Fruit fly (Drosophila melanogaster) whole organism, embryonic: Measurements from ENCODE around the gene CG13482.

Experiments used
- Awh ChIP-seq: fragments of 200-800 bp; sonication (Bioruptor generic); IDR thresholded peaks from 2 replicates; pipeline ENCODE4, ENCODE4 v1.3.6; 2022; ENCODE audit warnings: missing biosample characterization, missing genetic modification characterization
- Bgb ChIP-seq: fragments of 200-800 bp; sonication (Bioruptor generic); IDR thresholded peaks from 2 replicates; pipeline ENCODE4 v1.3.6; 2022; ENCODE audit warnings: missing biosample characterization, missing genetic modification characterization; ENCODE audit not compliant: partially characterized antibody
- CG14667 ChIP-seq: fragments of 200-800 bp; sonication (Bioruptor generic); IDR thresholded peaks from 2 replicates; pipeline ENCODE4 v1.3.6; 2022; ENCODE audit warnings: missing biosample characterization, missing genetic modification characterization
- CG15269 ChIP-seq: fragments of 200-800 bp; sonication (Bioruptor generic); optimal IDR thresholded peaks from 2 replicates; lab custom pipeline; 2018; ENCODE audit warnings: missing biosample characterization, mild to moderate bottlenecking, missing genetic modification characterization, moderate library complexity
- CG1529 ChIP-seq: fragments of 200-800 bp; sonication (Bioruptor generic); optimal IDR thresholded peaks from 3 replicates; lab custom pipeline; 2018; ENCODE audit warnings: missing biosample characterization, missing genetic modification characterization
- CG16863 ChIP-seq: fragments of 200-800 bp; sonication (Bioruptor generic); optimal IDR thresholded peaks from 3 replicates; lab custom pipeline; 2016; ENCODE audit warnings: missing biosample characterization, missing genetic modification characterization
- CG18764 ChIP-seq: fragments of 200-800 bp; sonication (Bioruptor generic); optimal IDR thresholded peaks from 3 replicates; lab custom pipeline; 2016; ENCODE audit warnings: missing biosample characterization, missing genetic modification characterization
- CG30431 ChIP-seq: fragments of 200-800 bp; sonication (Bioruptor generic); optimal IDR thresholded peaks from 2 replicates; lab custom pipeline; 2017; ENCODE audit warnings: missing biosample characterization, missing genetic modification characterization
- CG3407 ChIP-seq: fragments of 200-800 bp; sonication (Bioruptor generic); optimal IDR thresholded peaks from 2 replicates; lab custom pipeline; 2018; ENCODE audit warnings: missing biosample characterization, mild to moderate bottlenecking, missing genetic modification characterization
- CG3995 ChIP-seq: fragments of 200-800 bp; sonication (Bioruptor generic); optimal IDR thresholded peaks from 3 replicates; lab custom pipeline; 2016; ENCODE audit warnings: missing biosample characterization, missing genetic modification characterization
- CG4404 ChIP-seq: fragments of 200-800 bp; sonication (Bioruptor generic); IDR thresholded peaks from 2 replicates; pipeline ENCODE4 v1.3.6; 2022; ENCODE audit warnings: missing biosample characterization, missing genetic modification characterization
- CG5180 ChIP-seq: fragments of 200-800 bp; sonication (Bioruptor generic); optimal IDR thresholded peaks from 3 replicates; lab custom pipeline; 2017; ENCODE audit warnings: missing biosample characterization, missing genetic modification characterization, mild to moderate bottlenecking, moderate library complexity, missing genetic modification reagents
- CG9609 ChIP-seq: fragments of 200-800 bp; sonication (Bioruptor generic); optimal IDR thresholded peaks from 3 replicates; lab custom pipeline; 2016; ENCODE audit warnings: missing biosample characterization, missing genetic modification characterization
- Dp ChIP-seq: fragments of 200-800 bp; sonication (Bioruptor generic); optimal IDR thresholded peaks from 2 replicates; lab custom pipeline; 2018; ENCODE audit warnings: missing biosample characterization, mild to moderate bottlenecking, missing genetic modification characterization, moderate library complexity
- Eip74EF ChIP-seq, 2 experiments: fragments of 200-800 bp in 1 of 2; fragments of >200 bp in 1 of 2; sonication (Bioruptor generic) in 1 of 2; optimal IDR thresholded peaks; 2 replicates each; lab custom pipeline; 2017 to 2019; ENCODE audit warnings: missing biosample characterization in 2 of 2, missing genetic modification characterization in 2 of 2, mild to moderate bottlenecking in 1 of 2, moderate library complexity in 1 of 2
- Elba2 ChIP-seq: fragments of 200-800 bp; sonication (Bioruptor generic); optimal IDR thresholded peaks from 3 replicates; lab custom pipeline; 2016; ENCODE audit warnings: missing biosample characterization, missing genetic modification characterization
- HHEX ChIP-seq: fragments of 200-800 bp; sonication (Bioruptor generic); optimal IDR thresholded peaks from 3 replicates; lab custom pipeline; 2017; ENCODE audit warnings: missing biosample characterization, mild to moderate bottlenecking, missing genetic modification characterization, missing genetic modification reagents
- Hey ChIP-seq: fragments of 200-800 bp; sonication (Bioruptor generic); optimal IDR thresholded peaks from 3 replicates; lab custom pipeline; 2018; ENCODE audit warnings: missing biosample characterization, mild to moderate bottlenecking, missing genetic modification characterization
- Kr ChIP-seq: fragments of 200-800 bp; sonication (Bioruptor generic); optimal IDR thresholded peaks from 2 replicates; lab custom pipeline; 2017; ENCODE audit warnings: missing biosample characterization, mild to moderate bottlenecking, missing genetic modification characterization
- Mad ChIP-seq: fragments of 200-800 bp; sonication (Bioruptor generic); optimal IDR thresholded peaks from 2 replicates; lab custom pipeline; 2016; ENCODE audit warnings: missing biosample characterization, missing genetic modification characterization
- Myb ChIP-seq: fragments of 200-800 bp; sonication (Bioruptor generic); optimal IDR thresholded peaks from 2 replicates; lab custom pipeline; 2016; ENCODE audit warnings: missing biosample characterization, missing genetic modification characterization
- Oaz ChIP-seq: fragments of 200-800 bp; sonication (Bioruptor generic); IDR thresholded peaks from 2 replicates; pipeline ENCODE4 v1.3.6; 2022; ENCODE audit warnings: missing biosample characterization, missing genetic modification characterization
- Scr ChIP-seq: fragments of 200-800 bp; sonication (Bioruptor generic); IDR thresholded peaks from 2 replicates; pipeline ENCODE4 v1.3.6; 2022; ENCODE audit warnings: missing biosample characterization, missing genetic modification characterization; ENCODE audit not compliant: partially characterized antibody
- Sox100B ChIP-seq: fragments of 200-800 bp; sonication (Bioruptor generic); optimal IDR thresholded peaks from 3 replicates; lab custom pipeline; 2018; ENCODE audit warnings: missing biosample characterization, mild to moderate bottlenecking, missing genetic modification characterization
- Spps ChIP-seq: fragments of 200-800 bp; sonication (Bioruptor generic); optimal IDR thresholded peaks from 2 replicates; lab custom pipeline; 2018; ENCODE audit warnings: missing biosample characterization, mild to moderate bottlenecking, missing genetic modification characterization
- Taf1 ChIP-seq: fragments of 200-800 bp; sonication (Bioruptor generic); IDR thresholded peaks from 2 replicates; pipeline ENCODE4 v1.3.6; 2022; ENCODE audit warnings: missing biosample characterization, missing genetic modification characterization
- Vsx1 ChIP-seq: fragments of 200-800 bp; sonication (Bioruptor generic); optimal IDR thresholded peaks from 2 replicates; lab custom pipeline; 2017; ENCODE audit warnings: missing biosample characterization, mild to moderate bottlenecking, missing genetic modification characterization, missing genetic modification reagents
- abd-A ChIP-seq: fragments of 200-800 bp; sonication (Bioruptor generic); optimal IDR thresholded peaks from 3 replicates; lab custom pipeline; 2019; ENCODE audit warnings: missing biosample characterization, mild to moderate bottlenecking, missing genetic modification characterization, moderate library complexity
- ara ChIP-seq: fragments of 200-800 bp; sonication (Bioruptor generic); IDR thresholded peaks from 2 replicates; pipeline ENCODE4 v1.3.6; 2022; ENCODE audit warnings: missing biosample characterization, missing genetic modification characterization
- ash1 ChIP-seq: fragments of 200-800 bp; sonication (Bioruptor generic); optimal IDR thresholded peaks from 2 replicates; lab custom pipeline; 2018; ENCODE audit warnings: missing biosample characterization, mild to moderate bottlenecking, missing genetic modification characterization
- bab2 ChIP-seq: fragments of 200-800 bp; sonication (Bioruptor generic); optimal IDR thresholded peaks from 2 replicates; lab custom pipeline; 2016; ENCODE audit warnings: missing biosample characterization, missing genetic modification characterization
- cato ChIP-seq: fragments of 200-800 bp; sonication (Bioruptor generic); optimal IDR thresholded peaks from 2 replicates; lab custom pipeline; 2016; ENCODE audit warnings: missing biosample characterization, missing genetic modification characterization, borderline replicate concordance
- ewg ChIP-seq: fragments of 200-800 bp; sonication (Bioruptor generic); optimal IDR thresholded peaks from 3 replicates; lab custom pipeline; 2017; ENCODE audit warnings: mild to moderate bottlenecking, missing biosample characterization, missing genetic modification reagents, missing genetic modification characterization
- gce ChIP-seq: fragments of 200-800 bp; sonication (Bioruptor generic); IDR thresholded peaks from 3 replicates; pipeline ENCODE4 v1.3.6; 2022; ENCODE audit warnings: missing biosample characterization, missing genetic modification characterization
- gsb ChIP-seq: fragments of 200-800 bp; sonication (Bioruptor generic); IDR thresholded peaks from 2 replicates; pipeline ENCODE4 v1.3.6; 2022; ENCODE audit warnings: missing biosample characterization, missing genetic modification characterization
- hb ChIP-seq: fragments of 200-800 bp; sonication (Bioruptor generic); IDR thresholded peaks from 3 replicates; pipeline ENCODE4 v1.3.6; 2022; ENCODE audit warnings: missing biosample characterization, missing genetic modification characterization; ENCODE audit not compliant: partially characterized antibody
- hkb ChIP-seq, 2 experiments: fragments of 200-800 bp in 1 of 2; fragments of >200 bp in 1 of 2; sonication (Bioruptor generic) in 1 of 2; IDR thresholded peaks in 1 of 2; optimal IDR thresholded peaks in 1 of 2; 2 replicates each; pipeline versions ENCODE4 v1.3.6 to Lab custom; 2017 to 2022; ENCODE audit warnings: missing biosample characterization in 1 of 2, missing genetic modification characterization in 1 of 2
- lilli ChIP-seq: fragments of 200-800 bp; sonication (Bioruptor generic); optimal IDR thresholded peaks from 3 replicates; lab custom pipeline; 2016; ENCODE audit warnings: missing biosample characterization, missing genetic modification characterization
- mam ChIP-seq: fragments of 200-800 bp; sonication (Bioruptor generic); optimal IDR thresholded peaks from 3 replicates; lab custom pipeline; 2016; ENCODE audit warnings: missing biosample characterization, missing genetic modification characterization
- mirr ChIP-seq: fragments of 200-800 bp; sonication (Bioruptor generic); optimal IDR thresholded peaks from 3 replicates; lab custom pipeline; 2018; ENCODE audit warnings: missing biosample characterization, mild to moderate bottlenecking, missing genetic modification characterization
- pros ChIP-seq: fragments of 200-800 bp; sonication (Bioruptor generic); optimal IDR thresholded peaks from 3 replicates; lab custom pipeline; 2019; ENCODE audit warnings: missing biosample characterization, mild to moderate bottlenecking, missing genetic modification characterization, moderate library complexity
- pum ChIP-seq: fragments of 200-800 bp; sonication (Bioruptor generic); optimal IDR thresholded peaks from 2 replicates; lab custom pipeline; 2016; ENCODE audit warnings: missing biosample characterization, missing genetic modification characterization
- sens-2 ChIP-seq: fragments of 200-800 bp; sonication (Bioruptor generic); IDR thresholded peaks from 2 replicates; pipeline ENCODE4 v1.3.6; 2022; ENCODE audit warnings: missing biosample characterization, missing genetic modification characterization
- shn ChIP-seq: fragments of 200-800 bp; sonication (Bioruptor generic); optimal IDR thresholded peaks from 3 replicates; lab custom pipeline; 2016; ENCODE audit warnings: missing biosample characterization, missing genetic modification characterization
- sug ChIP-seq: fragments of 200-800 bp; optimal IDR thresholded peaks from 2 replicates; lab custom pipeline; 2019; ENCODE audit warnings: missing biosample characterization, mild to moderate bottlenecking, missing genetic modification characterization, moderate library complexity
- wdn ChIP-seq: fragments of 200-800 bp; sonication (Bioruptor generic); IDR thresholded peaks from 2 replicates; pipeline ENCODE4 v1.3.6; 2022; ENCODE audit warnings: missing biosample characterization, missing genetic modification characterization
- zen ChIP-seq: fragments of 200-800 bp; sonication (Bioruptor generic); optimal IDR thresholded peaks from 3 replicates; lab custom pipeline; 2018; ENCODE audit warnings: missing biosample characterization, mild to moderate bottlenecking, missing genetic modification characterization, moderate library complexity

CG13482 gene

DNA sequence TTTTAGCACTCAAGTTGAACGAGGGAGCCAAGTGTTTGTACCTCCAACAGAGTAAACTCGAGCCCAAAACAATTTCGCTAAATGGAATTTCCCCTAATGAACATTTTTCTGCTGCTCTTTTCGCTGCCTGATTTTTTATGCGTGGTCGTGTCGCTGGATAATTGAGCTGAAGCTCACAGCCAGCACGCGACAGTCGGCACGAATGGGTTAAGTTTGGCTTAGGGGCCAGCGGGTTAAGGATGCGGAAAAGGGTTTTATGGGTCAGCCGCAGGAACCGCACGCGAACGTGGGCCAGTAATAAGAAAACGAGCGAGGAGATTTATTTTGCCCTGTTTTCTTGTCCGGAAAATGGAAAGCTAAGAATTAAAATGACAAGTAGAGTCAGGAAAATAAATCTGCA is 29.8 kb downstream of the CG13482 start:
- TF ChIP-seq ara (GFP tag; lab: Robert Waterston, UW) (0 out of 2 replicates have a peak, but pooled peaks have one; percentile 7), CG14667 (GFP tag; lab: Robert Waterston, UW) (no peak), wdn (GFP tag; lab: Robert Waterston, UW) (no peak), hb (0 out of 3 replicates have a peak, but pooled peaks have one; percentile 51), abd-A (tag; lab: Kevin White, UChicago) (peak; percentile 53)

DNA sequence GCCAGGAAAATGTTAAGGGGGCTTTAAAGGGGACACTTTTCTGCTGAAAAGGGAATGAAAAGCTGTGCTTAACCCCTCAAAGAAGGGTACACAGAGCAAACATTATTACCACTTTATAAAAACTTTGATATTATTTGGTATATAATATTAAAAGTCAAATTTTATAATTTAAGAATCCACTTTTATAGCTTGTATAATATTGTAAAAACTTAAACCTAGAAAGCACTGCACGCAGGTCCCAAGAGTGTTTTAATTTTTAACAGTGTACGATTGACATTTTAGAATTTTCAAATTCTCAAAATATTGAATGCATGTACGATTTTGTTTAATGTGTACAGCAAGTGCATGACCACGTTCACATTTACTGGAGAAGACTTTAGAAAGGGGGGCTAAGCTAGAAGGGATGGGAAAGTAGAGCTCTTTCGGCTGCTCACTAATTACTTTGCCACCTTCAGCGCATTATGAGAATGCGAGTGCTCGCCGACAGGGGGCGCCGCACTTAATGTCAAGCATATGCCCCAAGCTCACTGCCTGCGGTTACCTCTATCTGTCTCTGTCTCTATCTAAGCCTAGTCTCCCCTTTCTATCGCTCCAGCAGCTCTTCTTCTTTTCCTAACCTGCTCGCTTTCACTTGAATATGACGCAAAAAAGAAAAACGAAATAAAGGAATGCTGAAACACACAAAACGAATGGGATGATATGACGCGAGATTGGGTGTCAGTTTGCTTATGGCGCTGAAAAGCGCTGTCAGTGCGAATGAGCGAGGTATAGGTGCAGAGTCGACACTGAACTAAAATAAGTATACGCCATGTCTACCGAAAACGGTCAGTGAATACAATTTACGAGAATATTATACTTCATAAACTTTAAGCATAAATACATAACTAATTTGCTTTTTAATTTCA is 30.9 kb downstream of the CG13482 start:
- TF ChIP-seq CG18764 (GFP tag; lab: Kevin White, UChicago) (no peak), CG3407 (GFP tag; lab: Kevin White, UChicago) (no peak), gsb (GFP tag; lab: Robert Waterston, UW) (no peak), Dp (GFP tag; lab: Kevin White, UChicago) (no peak), hkb (optimal IDR thresholded peaks at IDR 0.05; lab: Kevin White, UChicago) (no peak), hkb (GFP tag; IDR thresholded peaks at IDR 0.05; lab: Robert Waterston, UW) (no peak), CG15269 (no peak), shn (no peak), CG3995 (no peak), Awh (peak; percentile 18; the same call in 1 of the 2 replicates), CG1529 (no peak), sug (tag; lab: Kevin White, UChicago) (no peak), zen (tag; lab: Kevin White, UChicago) (no peak), Taf1 (GFP tag; lab: Robert Waterston, UW) (no peak), CG16863 (GFP tag; lab: Kevin White, UChicago) (no peak), Bgb (GFP tag; lab: Robert Waterston, UW) (no peak), ash1 (GFP tag; lab: Kevin White, UChicago) (no peak), Elba2 (GFP tag; lab: Kevin White, UChicago) (no peak), Eip74EF (GFP tag; optimal IDR thresholded peaks at IDR 0.05; lab: Kevin White, UChicago) (no peak), Sox100B (GFP tag; lab: Kevin White, UChicago) (no peak), bab2 (GFP tag; lab: Kevin White, UChicago) (no peak), CG4404 (no peak), mam (GFP tag; lab: Kevin White, UChicago) (no peak), Hey (tag; lab: Kevin White, UChicago) (no peak), Myb (no peak), HHEX (GFP tag; lab: Kevin White, UChicago) (no peak), CG5180 (GFP tag; lab: Kevin White, UChicago) (no peak), lilli (GFP tag; lab: Kevin White, UChicago) (no peak), Scr (no peak), Vsx1 (GFP tag; lab: Kevin White, UChicago) (no peak), CG9609 (no peak), Mad (GFP tag; lab: Kevin White, UChicago) (no peak), Spps (tag; lab: Kevin White, UChicago) (no peak), sens-2 (GFP tag; lab: Robert Waterston, UW) (no peak), mirr (GFP tag; lab: Kevin White, UChicago) (no peak), cato (GFP tag; lab: Kevin White, UChicago) (no peak), wdn (GFP tag; lab: Robert Waterston, UW) (no peak), gce (GFP tag; lab: Robert Waterston, UW) (0 out of 3 replicates have a peak, but pooled peaks have one; percentile 9), pros (GFP tag; lab: Kevin White, UChicago) (no peak), pum (no peak), CG30431 (no peak), Kr (GFP tag; lab: Kevin White, UChicago) (no peak), Oaz (GFP tag; lab: Robert Waterston, UW) (no peak), ewg (no peak)
